Worm (Caenorhabditis elegans) whole organism, late embryonic: ENCODE measurements around the gene scl-25.

Experiments
- F13H6.1 ChIP-seq: sonication (generic microtip); optimal IDR thresholded peaks from 2 replicates; lab custom pipeline; 2016; ENCODE audit warnings: missing genetic modification characterization, missing compliant biosample characterization
- K02D7.2 ChIP-seq: sonication (generic microtip); optimal IDR thresholded peaks from 2 replicates; lab custom pipeline; 2017; ENCODE audit warnings: mild to moderate bottlenecking, missing genetic modification characterization, missing compliant biosample characterization
- ama-1 ChIP-seq: fragments of 150-350 bp; optimal IDR thresholded peaks from 2 replicates; lab custom pipeline; 2014
- ceh-30 ChIP-seq: fragments of 150-350 bp; optimal IDR thresholded peaks from 2 replicates; lab custom pipeline; 2014; ENCODE audit warnings: missing biosample characterization, missing genetic modification characterization
- che-1 ChIP-seq: sonication (generic microtip); optimal IDR thresholded peaks from 2 replicates; lab custom pipeline; 2016; ENCODE audit warnings: mild to moderate bottlenecking, missing genetic modification characterization, missing compliant biosample characterization
- dve-1 ChIP-seq: sonication (generic microtip); optimal IDR thresholded peaks from 2 replicates; lab custom pipeline; 2017; ENCODE audit warnings: antibody characterized with exemption, mild to moderate bottlenecking, missing genetic modification characterization, missing compliant biosample characterization
- gmeb-2 ChIP-seq: sonication (generic microtip); optimal IDR thresholded peaks from 2 replicates; lab custom pipeline; 2016; ENCODE audit warnings: missing genetic modification characterization, inconsistent platforms, missing compliant biosample characterization
- nhr-11 ChIP-seq: fragments of 150-350 bp; optimal IDR thresholded peaks from 2 replicates; lab custom pipeline; 2014; ENCODE audit warnings: missing biosample characterization, missing genetic modification characterization
- pros-1 ChIP-seq: fragments of 150-350 bp; optimal IDR thresholded peaks from 2 replicates; lab custom pipeline; 2014; ENCODE audit warnings: missing biosample characterization, missing genetic modification reagents, missing genetic modification characterization

ce11 chrV:17182045-17182444 lies 43.4 kb upstream of the scl-25 start, which contains the start of gene srh-159:
- TF ChIP-seq nhr-11 (tag; lab: Kevin White, UChicago) (no peak), ama-1 (lab: Kevin White, UChicago) (no peak), ceh-30 (tag; lab: Kevin White, UChicago) (no peak), F13H6.1 (no peak), che-1 (tag; lab: Kevin White, UChicago) (no peak), K02D7.2 (tag; lab: Kevin White, UChicago) (no peak), dve-1 (tag; lab: Kevin White, UChicago) (no peak), pros-1 (tag; lab: Kevin White, UChicago) (no peak), gmeb-2 (no peak)
